Worm (Caenorhabditis elegans) whole organism, early embryonic: Measurements from ENCODE around the gene lin-42.
"Not testable (repeated sequence)": the region's sequence is repeated elsewhere in the genome, so short reads cannot be mapped to it uniquely, and the experiment has no call there.

Experiments used
- B0310.2 ChIP-seq: sonication (generic microtip); optimal IDR thresholded peaks from 2 replicates; lab custom pipeline; 2016; ENCODE audit warnings: mild to moderate bottlenecking, missing genetic modification characterization, missing compliant biosample characterization
- F13C5.2 ChIP-seq: sonication (generic microtip); optimal IDR thresholded peaks from 2 replicates; lab custom pipeline; 2017; ENCODE audit warnings: mild to moderate bottlenecking, missing genetic modification characterization, inconsistent platforms, missing compliant biosample characterization
- aly-1 ChIP-seq: sonication (generic microtip); optimal IDR thresholded peaks from 2 replicates; lab custom pipeline; 2016; ENCODE audit warnings: missing genetic modification characterization, missing compliant biosample characterization
- ama-1 ChIP-seq: fragments of 150-350 bp; optimal IDR thresholded peaks from 2 replicates; lab custom pipeline; 2014
- ceh-13 ChIP-seq: fragments of 200-800 bp; sonication (Bioruptor generic); optimal IDR thresholded peaks from 2 replicates; lab custom pipeline; 2018; ENCODE audit warnings: mild to moderate bottlenecking, missing genetic modification characterization, missing compliant biosample characterization
- ceh-36 ChIP-seq: sonication (generic microtip); optimal IDR thresholded peaks from 2 replicates; lab custom pipeline; 2016; ENCODE audit warnings: missing genetic modification characterization, inconsistent platforms, missing compliant biosample characterization
- ets-7 ChIP-seq: sonication (generic microtip); optimal IDR thresholded peaks from 2 replicates; lab custom pipeline; 2016; ENCODE audit warnings: missing genotype, missing genetic modification characterization, missing compliant biosample characterization
- flt-1 ChIP-seq: fragments of 200-800 bp; sonication (Bioruptor generic); IDR thresholded peaks from 2 replicates; pipeline ENCODE4 v1.3.6; 2022; ENCODE audit warnings: missing genetic modification characterization, missing compliant biosample characterization
- hmbx-1 ChIP-seq: sonication (generic microtip); optimal IDR thresholded peaks from 2 replicates; lab custom pipeline; 2016; ENCODE audit warnings: mild to moderate bottlenecking, missing genetic modification characterization, missing compliant biosample characterization
- hmg-4 ChIP-seq: fragments of 200-800 bp; sonication (Bioruptor generic); optimal IDR thresholded peaks from 2 replicates; lab custom pipeline; 2018; ENCODE audit warnings: mild to moderate bottlenecking, missing genetic modification characterization, missing compliant biosample characterization
- hnd-1 ChIP-seq: sonication (generic microtip); optimal IDR thresholded peaks from 2 replicates; lab custom pipeline; 2016; ENCODE audit warnings: missing genetic modification characterization, missing compliant biosample characterization
- pes-1 ChIP-seq: fragments of 200-800 bp; sonication (Bioruptor generic); IDR thresholded peaks from 2 replicates; pipeline ENCODE4 v1.3.6; 2022; ENCODE audit warnings: missing genetic modification reagents, missing genetic modification characterization, missing compliant biosample characterization
- scrt-1 ChIP-seq: fragments of 200-800 bp; sonication (Bioruptor generic); IDR thresholded peaks from 2 replicates; pipeline ENCODE4 v1.3.6; 2022; ENCODE audit warnings: missing genetic modification characterization, missing compliant biosample characterization
- sea-1 ChIP-seq: fragments of 200-800 bp; sonication (Bioruptor generic); conservative IDR thresholded peaks from 2 replicates; pipeline ENCODE4 v1.3.6; 2022; ENCODE audit warnings: missing genetic modification characterization, missing compliant biosample characterization
- tbx-11 ChIP-seq: fragments of 200-800 bp; sonication (Bioruptor generic); IDR thresholded peaks from 2 replicates; pipeline ENCODE4 v1.3.6; 2022; ENCODE audit warnings: missing genetic modification characterization, missing compliant biosample characterization
- tbx-37 ChIP-seq: fragments of 200-800 bp; sonication (Bioruptor generic); conservative IDR thresholded peaks from 2 replicates; pipeline ENCODE4 v1.3.6; 2022; ENCODE audit warnings: missing genetic modification reagents, missing genetic modification characterization, missing compliant biosample characterization
- tra-4 ChIP-seq: sonication (generic microtip); optimal IDR thresholded peaks from 2 replicates; lab custom pipeline; 2017; ENCODE audit warnings: missing genetic modification characterization, missing compliant biosample characterization

lin-42 gene

DNA sequence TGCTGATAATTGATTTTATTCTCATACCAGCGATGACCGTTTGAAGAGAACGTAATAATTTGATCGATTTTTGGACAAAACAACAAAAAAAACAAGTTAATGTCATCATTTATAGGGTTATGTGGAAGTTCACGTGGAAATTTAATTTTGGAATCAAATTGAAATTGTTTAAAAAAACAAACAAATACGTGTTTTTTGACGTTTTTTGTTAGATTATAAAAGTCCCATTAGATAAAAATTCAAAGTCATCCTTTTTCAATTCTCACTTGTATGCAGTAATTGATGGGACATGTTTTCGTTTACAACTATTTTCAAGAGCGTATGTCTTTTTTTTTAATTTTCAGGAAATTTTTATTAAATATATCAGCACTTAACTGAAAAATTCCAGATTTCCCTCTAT lies 33.4 kb upstream of the lin-42 start, which contains the start of the genes Y57G7A.6 and Y57G7A.3:
Y57G7A.6 (minus strand) TSS at position 101 of the 400 bp plus-strand sequence.
Y57G7A.3 (plus strand) TSS at position 269 of the 400 bp plus-strand sequence.
- no peak for TF ChIP-seq hmbx-1 (tag; lab: Kevin White, UChicago)
- no peak for TF ChIP-seq ama-1 (lab: Kevin White, UChicago)
- TF ChIP-seq scrt-1 (GFP tag; lab: Robert Waterston, UW) = no peak
- no peak for TF ChIP-seq hmg-4
- TF ChIP-seq ets-7 = no peak
- no peak for TF ChIP-seq tbx-37
- no peak for TF ChIP-seq ceh-36 (tag; lab: Kevin White, UChicago)
- no peak for TF ChIP-seq tra-4
- TF ChIP-seq pes-1 (GFP tag; lab: Robert Waterston, UW) = no peak
- no peak for TF ChIP-seq flt-1 (GFP tag; lab: Robert Waterston, UW)
- TF ChIP-seq tbx-11 (GFP tag; lab: Robert Waterston, UW) = no peak
- no peak for TF ChIP-seq F13C5.2 (tag; lab: Kevin White, UChicago)

ce11 chrII:1284985-1285384 lies 32.8 kb upstream of the lin-42 start:
- no peak for TF ChIP-seq hmg-4
- no peak for TF ChIP-seq flt-1 (GFP tag; lab: Robert Waterston, UW)
- TF ChIP-seq aly-1 (tag; lab: Kevin White, UChicago) = no peak
- TF ChIP-seq tbx-37 = no peak
- TF ChIP-seq B0310.2 (tag; lab: Kevin White, UChicago) = no peak
- no peak for TF ChIP-seq pes-1 (GFP tag; lab: Robert Waterston, UW)
- no peak for TF ChIP-seq tra-4
- TF ChIP-seq ceh-36 (tag; lab: Kevin White, UChicago) = no peak
- TF ChIP-seq scrt-1 (GFP tag; lab: Robert Waterston, UW) = no peak
- TF ChIP-seq ceh-13 = no peak
- TF ChIP-seq ama-1 (lab: Kevin White, UChicago) = no peak

DNA sequence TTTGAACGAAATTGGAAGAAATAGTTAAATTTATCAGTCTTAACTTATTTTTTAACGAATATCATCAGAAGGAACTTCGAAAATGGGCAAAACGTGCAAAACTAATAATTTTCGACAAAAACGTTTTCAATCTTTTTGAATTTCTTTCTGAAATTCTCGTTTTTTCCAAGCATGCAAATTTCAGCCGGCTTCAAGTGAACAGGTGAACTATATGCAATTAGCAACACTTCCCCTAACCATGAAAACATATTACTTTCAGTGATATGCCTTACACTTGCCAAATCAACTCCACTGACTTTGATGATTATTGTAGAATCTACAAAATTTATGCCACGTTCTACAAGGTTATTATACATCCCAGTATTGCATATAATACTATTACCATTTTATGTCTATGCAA lies 26.2 kb upstream of the lin-42 start, which contains the start of gene srz-63:
srz-63 (plus strand) TSS at position 301 of the 400 bp plus-strand sequence.
- not testable (repeated sequence) for TF ChIP-seq ceh-13; hmbx-1 (tag; lab: Kevin White, UChicago); sea-1 (GFP tag; lab: Robert Waterston, UW)

DNA sequence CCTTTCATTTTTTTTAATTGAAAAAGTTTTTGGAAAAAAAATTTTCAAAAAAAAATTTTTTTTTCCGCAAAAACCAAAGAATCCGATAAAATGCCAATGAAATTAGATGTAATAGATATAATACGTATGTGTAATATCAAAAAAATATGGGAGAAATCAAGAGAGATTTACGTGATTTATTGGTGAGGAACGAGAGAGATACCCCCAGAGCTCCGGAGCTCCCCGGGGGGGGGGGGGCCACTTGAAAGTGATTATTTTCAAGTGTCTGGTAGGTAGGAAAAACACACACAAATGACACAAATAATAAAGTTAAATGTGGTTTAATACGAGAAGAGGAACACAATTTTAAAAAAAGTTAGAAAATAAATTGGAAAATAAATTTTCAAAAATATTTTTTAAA lies 24.6 kb upstream of the lin-42 start, which contains the start of gene Y57G7A.11:
Y57G7A.11 (minus strand) TSS at position 101 of the 400 bp plus-strand sequence.
- no peak for TF ChIP-seq hnd-1 (tag; lab: Kevin White, UChicago)
- no peak for TF ChIP-seq aly-1 (tag; lab: Kevin White, UChicago)
- no peak for TF ChIP-seq scrt-1 (GFP tag; lab: Robert Waterston, UW)
- no peak for TF ChIP-seq flt-1 (GFP tag; lab: Robert Waterston, UW)
- no peak for TF ChIP-seq B0310.2 (tag; lab: Kevin White, UChicago)
- TF ChIP-seq hmbx-1 (tag; lab: Kevin White, UChicago) = no peak
- TF ChIP-seq hmg-4 = no peak
- TF ChIP-seq pes-1 (GFP tag; lab: Robert Waterston, UW) = no peak
- no peak for TF ChIP-seq F13C5.2 (tag; lab: Kevin White, UChicago)
- no peak for TF ChIP-seq ama-1 (lab: Kevin White, UChicago)
- no peak for TF ChIP-seq tbx-37
- no peak for TF ChIP-seq ets-7
- no peak for TF ChIP-seq tbx-11 (GFP tag; lab: Robert Waterston, UW)
- no peak for TF ChIP-seq sea-1 (GFP tag; lab: Robert Waterston, UW)
- TF ChIP-seq tra-4 = no peak
- no peak for TF ChIP-seq ceh-36 (tag; lab: Kevin White, UChicago)
- TF ChIP-seq ceh-13 = no peak

DNA sequence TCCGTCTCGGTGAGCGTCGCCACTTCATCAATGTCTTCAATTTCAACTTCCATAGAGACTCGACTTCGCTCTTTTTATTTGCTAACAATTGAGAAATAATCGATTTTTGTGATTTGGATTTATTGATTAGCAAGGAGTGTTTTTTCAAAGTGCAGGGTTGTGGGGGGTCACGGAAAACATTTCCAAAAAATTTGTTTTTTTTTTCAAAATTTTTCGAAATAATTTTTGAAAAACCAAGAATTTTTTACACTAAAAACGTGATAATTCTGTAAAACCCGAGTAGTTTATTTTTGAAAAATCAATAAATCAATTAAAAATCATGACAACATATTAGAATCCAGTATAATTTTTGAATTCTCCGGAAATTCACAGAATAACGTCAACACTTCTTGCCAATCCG lies 23.3 kb upstream of the lin-42 start, which contains the start of gene Y57G7A.5:
Y57G7A.5 (minus strand) TSS at position 101 of the 400 bp plus-strand sequence.
- TF ChIP-seq ceh-13 (no peak), F13C5.2 (tag; lab: Kevin White, UChicago) (no peak), hnd-1 (tag; lab: Kevin White, UChicago) (no peak), tbx-11 (GFP tag; lab: Robert Waterston, UW) (no peak), tbx-37 (no peak), ama-1 (lab: Kevin White, UChicago) (no peak), scrt-1 (GFP tag; lab: Robert Waterston, UW) (no peak), aly-1 (tag; lab: Kevin White, UChicago) (no peak), ceh-36 (tag; lab: Kevin White, UChicago) (no peak), hmbx-1 (tag; lab: Kevin White, UChicago) (no peak), ets-7 (no peak), sea-1 (GFP tag; lab: Robert Waterston, UW) (no peak), hmg-4 (no peak), B0310.2 (tag; lab: Kevin White, UChicago) (no peak), flt-1 (GFP tag; lab: Robert Waterston, UW) (no peak), tra-4 (no peak)

DNA sequence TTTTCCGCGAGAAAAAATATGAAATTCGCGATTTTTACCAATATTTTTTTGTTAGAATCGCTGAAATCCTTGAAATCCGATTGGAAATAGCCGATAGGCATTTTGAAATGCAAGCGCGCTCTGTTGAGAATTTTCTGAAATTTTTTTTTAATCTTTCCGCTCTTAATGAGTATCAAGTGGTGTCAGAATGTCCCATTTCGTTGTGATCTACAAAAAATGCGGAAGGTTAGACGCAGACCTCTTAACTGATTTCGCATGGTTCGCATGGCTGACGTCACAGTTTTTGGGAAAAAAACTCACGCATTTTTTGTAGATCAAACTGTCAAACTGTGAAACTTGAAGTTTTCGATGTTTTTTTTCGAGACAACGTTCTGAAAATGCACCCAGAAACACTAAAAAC lies 19.7 kb upstream of the lin-42 start, which contains the start of gene srw-66:
srw-66 (minus strand) TSS at position 101 of the 400 bp plus-strand sequence.
- no peak for TF ChIP-seq flt-1 (GFP tag; lab: Robert Waterston, UW)
- no peak for TF ChIP-seq sea-1 (GFP tag; lab: Robert Waterston, UW)
- no peak for TF ChIP-seq aly-1 (tag; lab: Kevin White, UChicago)
- TF ChIP-seq hmg-4 = no peak
- TF ChIP-seq ama-1 (lab: Kevin White, UChicago) = no peak
- TF ChIP-seq ets-7 = no peak

ce11 chrII:1266790-1267189 lies 14.6 kb upstream of the lin-42 start, which contains the start of gene oac-30:
oac-30 (minus strand) TSS chrII:1266890.
- no peak for TF ChIP-seq sea-1 (GFP tag; lab: Robert Waterston, UW)
- TF ChIP-seq hnd-1 (tag; lab: Kevin White, UChicago) = no peak
- no peak for TF ChIP-seq flt-1 (GFP tag; lab: Robert Waterston, UW)
- no peak for TF ChIP-seq ceh-36 (tag; lab: Kevin White, UChicago)
- TF ChIP-seq tbx-11 (GFP tag; lab: Robert Waterston, UW) = no peak
- TF ChIP-seq hmbx-1 (tag; lab: Kevin White, UChicago) = no peak
- no peak for TF ChIP-seq ama-1 (lab: Kevin White, UChicago)
- TF ChIP-seq scrt-1 (GFP tag; lab: Robert Waterston, UW) = no peak
- TF ChIP-seq ets-7 = no peak
- TF ChIP-seq aly-1 (tag; lab: Kevin White, UChicago) = no peak
- no peak for TF ChIP-seq F13C5.2 (tag; lab: Kevin White, UChicago)
- no peak for TF ChIP-seq B0310.2 (tag; lab: Kevin White, UChicago)
- TF ChIP-seq hmg-4 = no peak
